Fruit fly (Drosophila melanogaster) whole organism, embryonic: ENCODE data around the gene CG34348.

Experiments
- B-H1 ChIP-seq: fragments of 200-800 bp; sonication (Bioruptor generic); IDR thresholded peaks from 3 replicates; pipeline ENCODE4 v1.3.6; 2022; ENCODE audit warnings: missing biosample characterization, missing genetic modification characterization
- CG1024 ChIP-seq: fragments of 200-800 bp; sonication (Bioruptor generic); IDR thresholded peaks from 2 replicates; pipeline ENCODE4 v1.3.6; 2022; ENCODE audit warnings: missing biosample characterization, missing genetic modification characterization
- CG10654 ChIP-seq: fragments of 200-800 bp; sonication (Bioruptor generic); optimal IDR thresholded peaks from 2 replicates; lab custom pipeline; 2016; ENCODE audit warnings: missing biosample characterization, missing genetic modification characterization
- CG14014 ChIP-seq: fragments of 200-800 bp; sonication (Bioruptor generic); IDR thresholded peaks from 2 replicates; pipeline ENCODE4 v1.3.6; 2022; ENCODE audit warnings: missing biosample characterization, missing genetic modification characterization
- CG14860 ChIP-seq: fragments of 200-800 bp; sonication (Bioruptor generic); IDR thresholded peaks from 3 replicates; pipeline ENCODE4 v1.3.6; 2022; ENCODE audit warnings: missing biosample characterization, missing genetic modification characterization; ENCODE audit not compliant: partially characterized antibody
- CG1603 ChIP-seq: fragments of 200-800 bp; sonication (Bioruptor generic); optimal IDR thresholded peaks from 2 replicates; lab custom pipeline; 2019; ENCODE audit warnings: missing biosample characterization, mild to moderate bottlenecking, missing genetic modification characterization, moderate library complexity
- CG17568 ChIP-seq: fragments of 200-800 bp; sonication (Bioruptor generic); optimal IDR thresholded peaks from 2 replicates; lab custom pipeline; 2018; ENCODE audit warnings: missing biosample characterization, mild to moderate bottlenecking, missing genetic modification characterization, moderate library complexity
- CG17912 ChIP-seq: fragments of 200-800 bp; sonication (Bioruptor generic); optimal IDR thresholded peaks from 2 replicates; lab custom pipeline; 2018; ENCODE audit warnings: missing biosample characterization, mild to moderate bottlenecking, missing genetic modification characterization
- CG18262 ChIP-seq: fragments of 200-800 bp; optimal IDR thresholded peaks from 3 replicates; lab custom pipeline; 2019; ENCODE audit warnings: missing biosample characterization, mild to moderate bottlenecking, missing genetic modification characterization, moderate library complexity
- CG2120 ChIP-seq: fragments of 200-800 bp; sonication (Bioruptor generic); optimal IDR thresholded peaks from 3 replicates; lab custom pipeline; 2016; ENCODE audit warnings: missing biosample characterization, missing genetic modification characterization
- CG2129 ChIP-seq: fragments of 200-800 bp; sonication (Bioruptor generic); IDR thresholded peaks from 2 replicates; pipeline ENCODE4 v1.3.6; 2022; ENCODE audit warnings: missing biosample characterization, missing genetic modification characterization; ENCODE audit not compliant: partially characterized antibody
- CG2889 ChIP-seq: fragments of 200-800 bp; sonication (Bioruptor generic); IDR thresholded peaks from 3 replicates; pipeline ENCODE4 v1.3.6; 2022; ENCODE audit warnings: missing biosample characterization, missing genetic modification characterization
- CG7556 ChIP-seq: fragments of 200-800 bp; sonication (Bioruptor generic); optimal IDR thresholded peaks from 2 replicates; lab custom pipeline; 2017; ENCODE audit warnings: missing biosample characterization, mild to moderate bottlenecking, missing genetic modification characterization
- CG7786 ChIP-seq: fragments of 200-800 bp; sonication (Bioruptor generic); optimal IDR thresholded peaks from 2 replicates; lab custom pipeline; 2016; ENCODE audit warnings: missing biosample characterization, missing genetic modification characterization
- CG8290 ChIP-seq, 3 experiments: fragments of 200-800 bp; sonication (Bioruptor generic); optimal IDR thresholded peaks; 2 replicates each; lab custom pipeline; 2016 to 2019; ENCODE audit warnings: missing biosample characterization in 3 of 3, missing genetic modification characterization in 3 of 3, mild to moderate bottlenecking in 2 of 3, moderate library complexity in 1 of 3
- CG8924 ChIP-seq: fragments of 200-800 bp; optimal IDR thresholded peaks from 3 replicates; lab custom pipeline; 2019; ENCODE audit warnings: missing biosample characterization, mild to moderate bottlenecking, missing genetic modification characterization, moderate library complexity
- CoRest ChIP-seq: fragments of 200-800 bp; sonication (Bioruptor generic); optimal IDR thresholded peaks from 3 replicates; lab custom pipeline; 2018; ENCODE audit warnings: missing biosample characterization, mild to moderate bottlenecking, missing genetic modification characterization, moderate library complexity
- Dp ChIP-seq: fragments of 200-800 bp; sonication (Bioruptor generic); optimal IDR thresholded peaks from 2 replicates; lab custom pipeline; 2018; ENCODE audit warnings: missing biosample characterization, mild to moderate bottlenecking, missing genetic modification characterization, moderate library complexity
- H2.0 ChIP-seq: fragments of 200-800 bp; sonication (Bioruptor generic); IDR thresholded peaks from 2 replicates; pipeline ENCODE4 v1.3.6; 2022; ENCODE audit warnings: missing biosample characterization, missing genetic modification characterization
- Kr ChIP-seq: fragments of 200-800 bp; sonication (Bioruptor generic); optimal IDR thresholded peaks from 2 replicates; lab custom pipeline; 2017; ENCODE audit warnings: missing biosample characterization, mild to moderate bottlenecking, missing genetic modification characterization
- Lhr ChIP-seq: fragments of 200-800 bp; sonication (Bioruptor generic); optimal IDR thresholded peaks from 3 replicates; lab custom pipeline; 2017; ENCODE audit warnings: mild to moderate bottlenecking, missing biosample characterization, missing genetic modification reagents, missing genetic modification characterization
- MESR4 ChIP-seq: fragments of 200-800 bp; sonication (Bioruptor generic); optimal IDR thresholded peaks from 2 replicates; lab custom pipeline; 2018; ENCODE audit warnings: missing biosample characterization, mild to moderate bottlenecking, missing genetic modification characterization, moderate library complexity
- Mrtf ChIP-seq: fragments of 200-800 bp; sonication (Bioruptor generic); IDR thresholded peaks from 3 replicates; pipeline ENCODE4 v1.3.6; 2022; ENCODE audit warnings: missing biosample characterization, missing genetic modification characterization
- Nf-YA ChIP-seq: fragments of 200-800 bp; sonication (Bioruptor generic); IDR thresholded peaks from 2 replicates; pipeline ENCODE4 v1.3.6; 2022; ENCODE audit warnings: missing biosample characterization, missing genetic modification characterization
- PHDP ChIP-seq: fragments of 200-800 bp; sonication (Bioruptor generic); optimal IDR thresholded peaks from 3 replicates; lab custom pipeline; 2018; ENCODE audit warnings: missing biosample characterization, mild to moderate bottlenecking, missing genetic modification characterization, moderate library complexity
- Six4 ChIP-seq: fragments of 200-800 bp; sonication (Bioruptor generic); optimal IDR thresholded peaks from 2 replicates; lab custom pipeline; 2016; ENCODE audit warnings: missing biosample characterization, missing genetic modification characterization
- Sry-β ChIP-seq: fragments of 200-800 bp; sonication (Bioruptor generic); optimal IDR thresholded peaks from 2 replicates; lab custom pipeline; 2018; ENCODE audit warnings: missing biosample characterization, mild to moderate bottlenecking, missing genetic modification characterization, moderate library complexity
- TFAM ChIP-seq: fragments of 200-800 bp; sonication (Bioruptor generic); optimal IDR thresholded peaks from 2 replicates; lab custom pipeline; 2017; ENCODE audit warnings: missing biosample characterization, missing genetic modification characterization, inconsistent platforms
- br ChIP-seq: fragments of >200 bp; optimal IDR thresholded peaks from 2 replicates; lab custom pipeline; 2017
- cas ChIP-seq: fragments of 200-800 bp; sonication (Bioruptor generic); IDR thresholded peaks from 2 replicates; pipeline ENCODE4 v1.3.6; 2022; ENCODE audit warnings: missing biosample characterization, missing genetic modification characterization
- fd96Cb ChIP-seq: fragments of 200-800 bp; sonication (Bioruptor generic); optimal IDR thresholded peaks from 2 replicates; lab custom pipeline; 2018; ENCODE audit warnings: missing biosample characterization, mild to moderate bottlenecking, missing genetic modification characterization, moderate library complexity
- fru ChIP-seq: fragments of >200 bp; optimal IDR thresholded peaks from 2 replicates; lab custom pipeline; 2017
- fu2 ChIP-seq: fragments of 200-800 bp; sonication (Bioruptor generic); optimal IDR thresholded peaks from 2 replicates; lab custom pipeline; 2016; ENCODE audit warnings: missing biosample characterization, missing genetic modification characterization
- gcm2 ChIP-seq: fragments of 200-800 bp; sonication (Bioruptor generic); optimal IDR thresholded peaks from 2 replicates; lab custom pipeline; 2016; ENCODE audit warnings: missing biosample characterization, missing genetic modification characterization
- grau ChIP-seq: fragments of 200-800 bp; optimal IDR thresholded peaks from 3 replicates; lab custom pipeline; 2019; ENCODE audit warnings: missing biosample characterization, mild to moderate bottlenecking, missing genetic modification characterization, moderate library complexity
- grn ChIP-seq: fragments of 200-800 bp; sonication (Bioruptor generic); optimal IDR thresholded peaks from 3 replicates; lab custom pipeline; 2017; ENCODE audit warnings: missing biosample characterization, missing genetic modification characterization
- gt ChIP-seq: fragments of 200-800 bp; sonication (Bioruptor generic); IDR thresholded peaks from 2 replicates; pipeline ENCODE4 v1.3.6; 2022; ENCODE audit warnings: missing biosample characterization, missing genetic modification characterization
- jigr1 ChIP-seq: fragments of 200-800 bp; sonication (Bioruptor generic); IDR thresholded peaks from 3 replicates; pipeline ENCODE4 v1.3.6; 2022; ENCODE audit warnings: missing biosample characterization, missing genetic modification characterization
- lbe ChIP-seq: fragments of 200-800 bp; sonication (Bioruptor generic); optimal IDR thresholded peaks from 2 replicates; lab custom pipeline; 2016; ENCODE audit warnings: missing biosample characterization, mild to moderate bottlenecking, missing genetic modification characterization
- nom ChIP-seq: fragments of 200-800 bp; sonication (Bioruptor generic); optimal IDR thresholded peaks from 2 replicates; lab custom pipeline; 2017; ENCODE audit warnings: missing biosample characterization, missing genetic modification characterization, mild to moderate bottlenecking, moderate library complexity, missing genetic modification reagents
- pnt ChIP-seq: fragments of 200-800 bp; sonication (Bioruptor generic); optimal IDR thresholded peaks from 3 replicates; lab custom pipeline; 2016; ENCODE audit warnings: missing biosample characterization, missing genetic modification characterization
- pzg ChIP-seq: fragments of 200-800 bp; sonication (Bioruptor generic); optimal IDR thresholded peaks from 3 replicates; lab custom pipeline; 2018; ENCODE audit warnings: missing biosample characterization, mild to moderate bottlenecking, missing genetic modification characterization, moderate library complexity
- run ChIP-seq: fragments of 200-800 bp; sonication (Bioruptor generic); optimal IDR thresholded peaks from 3 replicates; lab custom pipeline; 2018; ENCODE audit warnings: missing biosample characterization, mild to moderate bottlenecking, missing genetic modification characterization
- sd ChIP-seq: fragments of 200-800 bp; sonication (Bioruptor generic); optimal IDR thresholded peaks from 3 replicates; lab custom pipeline; 2018; ENCODE audit warnings: missing biosample characterization, mild to moderate bottlenecking, missing genetic modification characterization, moderate library complexity
- slp2 ChIP-seq: fragments of 200-800 bp; sonication (Bioruptor generic); optimal IDR thresholded peaks from 2 replicates; lab custom pipeline; 2016; ENCODE audit warnings: missing biosample characterization, missing genetic modification characterization
- tin ChIP-seq: fragments of 200-800 bp; sonication (Bioruptor generic); optimal IDR thresholded peaks from 3 replicates; lab custom pipeline; 2016; ENCODE audit warnings: missing biosample characterization, missing genetic modification characterization
- wek ChIP-seq: fragments of 200-800 bp; sonication (Bioruptor generic); optimal IDR thresholded peaks from 3 replicates; lab custom pipeline; 2018; ENCODE audit warnings: missing biosample characterization, mild to moderate bottlenecking, missing genetic modification characterization, moderate library complexity
- yki ChIP-seq: fragments of >200 bp; optimal IDR thresholded peaks from 3 replicates; lab custom pipeline; 2018
- z ChIP-seq: fragments of 200-800 bp; sonication (Bioruptor generic); IDR thresholded peaks from 3 replicates; pipeline ENCODE4 v1.3.6; 2022; ENCODE audit warnings: missing biosample characterization, missing genetic modification characterization
- zfh1 ChIP-seq: fragments of 200-800 bp; sonication (Bioruptor generic); IDR thresholded peaks from 3 replicates; pipeline ENCODE4 v1.3.6; 2022; ENCODE audit warnings: missing biosample characterization, missing genetic modification characterization

Gene CG34348

dm6 chrX:11338973-11339867 is 453 bp upstream of the CG34348 start:
- TF ChIP-seq z (GFP tag; lab: Robert Waterston, UW) (no peak), fu2 (GFP tag; lab: Kevin White, UChicago) (peak; percentile 8), gcm2 (GFP tag; lab: Kevin White, UChicago) (no peak), CG2129 (peak; percentile 61), Lhr (GFP tag; lab: Kevin White, UChicago) (peak; percentile 19), run (tag; lab: Kevin White, UChicago) (no peak), CG18262 (tag; lab: Kevin White, UChicago) (no peak), CG1024 (no peak), jigr1 (GFP tag; lab: Robert Waterston, UW) (no peak), pnt (GFP tag; lab: Kevin White, UChicago) (peak; percentile 28), grn (GFP tag; lab: Kevin White, UChicago) (no peak), CG2889 (GFP tag; lab: Robert Waterston, UW) (0 out of 3 replicates have a peak, but pooled peaks have one; percentile 27), Sry-β (GFP tag; lab: Kevin White, UChicago) (peak; percentile 94), CG1603 (tag; lab: Kevin White, UChicago) (peak; percentile 89), PHDP (tag; lab: Kevin White, UChicago) (no peak), sd (tag; lab: Kevin White, UChicago) (peak; percentile 87), lbe (GFP tag; lab: Kevin White, UChicago) (no peak), CG2120 (GFP tag; lab: Kevin White, UChicago) (peak; percentile 75), CG7556 (no peak), CG8290 (GFP tag; optimal IDR thresholded peaks at IDR 0.05; lab: Kevin White, UChicago) (peak; percentile 22), CG8290 (tag; optimal IDR thresholded peaks at IDR 0.05; lab: Kevin White, UChicago) (peak in 1 of 2 experiments; percentile 79), yki (no peak), H2.0 (GFP tag; lab: Robert Waterston, UW) (no peak), Kr (GFP tag; lab: Kevin White, UChicago) (no peak), CG14860 (GFP tag; lab: Robert Waterston, UW) (peak; percentile 87), fd96Cb (tag; lab: Kevin White, UChicago) (no peak), CG8924 (tag; lab: Kevin White, UChicago) (peak; percentile 81), Six4 (GFP tag; lab: Kevin White, UChicago) (peak; percentile 3), CoRest (tag; lab: Kevin White, UChicago) (peak; percentile 62), pzg (GFP tag; lab: Kevin White, UChicago) (peak; percentile 91), wek (GFP tag; lab: Kevin White, UChicago) (no peak), slp2 (GFP tag; lab: Kevin White, UChicago) (peak; percentile 31), CG17568 (GFP tag; lab: Kevin White, UChicago) (no peak), CG10654 (GFP tag; lab: Kevin White, UChicago) (peak; percentile 42), gt (no peak), nom (GFP tag; lab: Kevin White, UChicago) (no peak), CG14014 (GFP tag; lab: Robert Waterston, UW) (0 out of 2 replicates have a peak, but pooled peaks have one; percentile 19), B-H1 (no peak), MESR4 (peak; percentile 53), fru (lab: Kevin White, UChicago) (no peak), cas (GFP tag; lab: Robert Waterston, UW) (no peak), Dp (GFP tag; lab: Kevin White, UChicago) (peak; percentile 64), TFAM (GFP tag; lab: Kevin White, UChicago) (no peak), tin (peak; percentile 47), br (no peak), grau (tag; lab: Kevin White, UChicago) (peak; percentile 59), Mrtf (no peak), CG7786 (peak; percentile 59), Nf-YA (GFP tag; lab: Robert Waterston, UW) (no peak), CG17912 (no peak), zfh1 (GFP tag; lab: Robert Waterston, UW) (0 out of 3 replicates have a peak, but pooled peaks have one; percentile 21)
